Fruit fly (Drosophila melanogaster) whole organism, embryonic: ENCODE measurements around the gene CG4465.

Source experiments
- CG10366 ChIP-seq: fragments of 200-800 bp; sonication (Bioruptor generic); IDR thresholded peaks from 2 replicates; pipeline ENCODE4 v1.3.6; 2022; ENCODE audit warnings: missing biosample characterization, missing genetic modification characterization
- CG12219 ChIP-seq: fragments of 200-800 bp; sonication (Bioruptor generic); optimal IDR thresholded peaks from 3 replicates; lab custom pipeline; 2018; ENCODE audit warnings: missing biosample characterization, mild to moderate bottlenecking, missing genetic modification characterization
- CG12299 ChIP-seq: fragments of 200-800 bp; sonication (Bioruptor generic); optimal IDR thresholded peaks from 2 replicates; lab custom pipeline; 2018; ENCODE audit warnings: missing biosample characterization, mild to moderate bottlenecking, missing genetic modification characterization
- CG13296 ChIP-seq: fragments of 200-800 bp; sonication (Bioruptor generic); optimal IDR thresholded peaks from 3 replicates; lab custom pipeline; 2018; ENCODE audit warnings: missing biosample characterization, mild to moderate bottlenecking, missing genetic modification characterization
- CG14050 ChIP-seq: fragments of 200-800 bp; sonication (Bioruptor generic); IDR thresholded peaks from 3 replicates; pipeline ENCODE4 v1.3.6; 2022; ENCODE audit warnings: missing biosample characterization, missing genetic modification characterization
- CG15696 ChIP-seq: fragments of 200-800 bp; sonication (Bioruptor generic); optimal IDR thresholded peaks from 2 replicates; lab custom pipeline; 2019; ENCODE audit warnings: missing biosample characterization, mild to moderate bottlenecking, missing genetic modification characterization, moderate library complexity
- CG16815 ChIP-seq: fragments of 200-800 bp; sonication (Bioruptor generic); optimal IDR thresholded peaks from 3 replicates; lab custom pipeline; 2017; ENCODE audit warnings: missing biosample characterization, mild to moderate bottlenecking, missing genetic modification characterization
- CG17186 ChIP-seq: fragments of 200-800 bp; sonication (Bioruptor generic); optimal IDR thresholded peaks from 3 replicates; lab custom pipeline; 2017; ENCODE audit warnings: missing biosample characterization, missing genetic modification reagents, missing genetic modification characterization
- CG2116 ChIP-seq: fragments of 200-800 bp; sonication (Bioruptor generic); optimal IDR thresholded peaks from 3 replicates; lab custom pipeline; 2018; ENCODE audit warnings: missing biosample characterization, mild to moderate bottlenecking, missing genetic modification characterization
- CG2712 ChIP-seq: fragments of 200-800 bp; optimal IDR thresholded peaks from 3 replicates; lab custom pipeline; 2019; ENCODE audit warnings: missing biosample characterization, mild to moderate bottlenecking, missing genetic modification characterization, moderate library complexity
- CG32772 ChIP-seq: fragments of 200-800 bp; sonication (Bioruptor generic); IDR thresholded peaks from 2 replicates; pipeline ENCODE4 v1.3.6; 2022; ENCODE audit warnings: missing biosample characterization, missing genetic modification characterization
- CG4328 ChIP-seq: fragments of 200-800 bp; sonication (Bioruptor generic); optimal IDR thresholded peaks from 3 replicates; lab custom pipeline; 2017; ENCODE audit warnings: missing biosample characterization, missing genetic modification reagents, missing genetic modification characterization
- CG4404 ChIP-seq: fragments of 200-800 bp; sonication (Bioruptor generic); IDR thresholded peaks from 2 replicates; pipeline ENCODE4 v1.3.6; 2022; ENCODE audit warnings: missing biosample characterization, missing genetic modification characterization
- CG4854 ChIP-seq: fragments of 200-800 bp; sonication (Bioruptor generic); optimal IDR thresholded peaks from 2 replicates; lab custom pipeline; 2016; ENCODE audit warnings: missing biosample characterization, missing genetic modification characterization, inconsistent platforms
- CG6272 ChIP-seq: fragments of 200-800 bp; sonication (Bioruptor generic); IDR thresholded peaks from 2 replicates; pipeline ENCODE4 v1.3.6; 2022; ENCODE audit warnings: missing biosample characterization, missing genetic modification characterization
- CG7928 ChIP-seq: fragments of 200-800 bp; sonication (Bioruptor generic); optimal IDR thresholded peaks from 2 replicates; lab custom pipeline; 2017; ENCODE audit warnings: missing biosample characterization, mild to moderate bottlenecking, missing genetic modification characterization
- CG8281 ChIP-seq: fragments of 200-800 bp; sonication (Bioruptor generic); optimal IDR thresholded peaks from 2 replicates; lab custom pipeline; 2018; ENCODE audit warnings: missing biosample characterization, mild to moderate bottlenecking, missing genetic modification characterization, moderate library complexity
- CG8924 ChIP-seq: fragments of 200-800 bp; optimal IDR thresholded peaks from 3 replicates; lab custom pipeline; 2019; ENCODE audit warnings: missing biosample characterization, mild to moderate bottlenecking, missing genetic modification characterization, moderate library complexity
- CkIIα-i1 ChIP-seq: fragments of 200-800 bp; sonication (Bioruptor generic); IDR thresholded peaks from 2 replicates; pipeline ENCODE4 v1.3.6; 2022; ENCODE audit warnings: missing biosample characterization, missing genetic modification characterization
- CoRest ChIP-seq: fragments of 200-800 bp; sonication (Bioruptor generic); optimal IDR thresholded peaks from 3 replicates; lab custom pipeline; 2018; ENCODE audit warnings: missing biosample characterization, mild to moderate bottlenecking, missing genetic modification characterization, moderate library complexity
- Deaf1 ChIP-seq: fragments of 200-800 bp; optimal IDR thresholded peaks from 3 replicates; lab custom pipeline; 2019; ENCODE audit warnings: missing biosample characterization, mild to moderate bottlenecking, missing genetic modification characterization, moderate library complexity
- Doc2 ChIP-seq: fragments of 200-800 bp; sonication (Bioruptor generic); IDR thresholded peaks from 2 replicates; pipeline ENCODE4 v1.3.6; 2022; ENCODE audit warnings: missing biosample characterization, missing genetic modification characterization
- E2f1 ChIP-seq: fragments of 200-800 bp; sonication (Bioruptor generic); IDR thresholded peaks from 2 replicates; pipeline ENCODE4 v1.3.6; 2022; ENCODE audit warnings: missing biosample characterization, missing genetic modification characterization
- ERR ChIP-seq: fragments of 200-800 bp; sonication (Bioruptor generic); optimal IDR thresholded peaks from 2 replicates; lab custom pipeline; 2016; ENCODE audit warnings: missing biosample characterization, missing genetic modification characterization
- Fer1 ChIP-seq: fragments of 200-800 bp; sonication (Bioruptor generic); optimal IDR thresholded peaks from 2 replicates; lab custom pipeline; 2017; ENCODE audit warnings: missing biosample characterization, mild to moderate bottlenecking, missing genetic modification characterization
- H15 ChIP-seq: fragments of 200-800 bp; sonication (Bioruptor generic); IDR thresholded peaks from 3 replicates; pipeline ENCODE4 v1.3.6; 2022; ENCODE audit warnings: missing biosample characterization, missing genetic modification characterization
- Hand ChIP-seq: fragments of 200-800 bp; sonication (Bioruptor generic); optimal IDR thresholded peaks from 2 replicates; lab custom pipeline; 2017; ENCODE audit warnings: mild to moderate bottlenecking, missing biosample characterization, missing genetic modification reagents, missing genetic modification characterization
- Lim3 ChIP-seq: fragments of 200-800 bp; sonication (Bioruptor generic); IDR thresholded peaks from 2 replicates; pipeline ENCODE4 v1.3.6; 2022; ENCODE audit warnings: missing biosample characterization, missing genetic modification characterization
- Med ChIP-seq: fragments of 200-800 bp; sonication (Bioruptor generic); peaks from one replicate; lab custom pipeline; 2016; ENCODE audit warnings: missing biosample characterization, missing genetic modification characterization, mild to moderate bottlenecking, inconsistent platforms, moderate library complexity
- Mrtf ChIP-seq: fragments of 200-800 bp; sonication (Bioruptor generic); IDR thresholded peaks from 3 replicates; pipeline ENCODE4 v1.3.6; 2022; ENCODE audit warnings: missing biosample characterization, missing genetic modification characterization
- Sin3A ChIP-seq: fragments of >200 bp; optimal IDR thresholded peaks from 2 replicates; lab custom pipeline; 2018
- ac ChIP-seq: fragments of 200-800 bp; sonication (Bioruptor generic); optimal IDR thresholded peaks from 3 replicates; lab custom pipeline; 2017; ENCODE audit warnings: missing biosample characterization, mild to moderate bottlenecking, missing genetic modification characterization
- btn ChIP-seq: fragments of 200-800 bp; sonication (Bioruptor generic); optimal IDR thresholded peaks from 2 replicates; lab custom pipeline; 2016; ENCODE audit warnings: missing biosample characterization, missing genetic modification characterization
- ewg ChIP-seq: fragments of 200-800 bp; sonication (Bioruptor generic); optimal IDR thresholded peaks from 3 replicates; lab custom pipeline; 2017; ENCODE audit warnings: mild to moderate bottlenecking, missing biosample characterization, missing genetic modification reagents, missing genetic modification characterization
- eyg ChIP-seq: fragments of 200-800 bp; sonication (Bioruptor generic); optimal IDR thresholded peaks from 3 replicates; lab custom pipeline; 2016; ENCODE audit warnings: missing biosample characterization, missing genetic modification characterization
- hbn ChIP-seq: fragments of 200-800 bp; sonication (Bioruptor generic); IDR thresholded peaks from 2 replicates; pipeline ENCODE4 v1.3.6; 2022; ENCODE audit warnings: missing biosample characterization, missing genetic modification characterization; ENCODE audit not compliant: partially characterized antibody
- hth ChIP-seq: fragments of >200 bp; optimal IDR thresholded peaks from 2 replicates; lab custom pipeline; 2017; ENCODE audit warnings: inconsistent platforms
- insv ChIP-seq, 2 experiments: fragments of 200-800 bp; sonication (Bioruptor generic); optimal IDR thresholded peaks; 3 replicates each; lab custom pipeline; 2016 to 2018; ENCODE audit warnings: missing biosample characterization in 2 of 2, missing genetic modification characterization in 2 of 2
- kah ChIP-seq: fragments of 200-800 bp; sonication (Bioruptor generic); optimal IDR thresholded peaks from 2 replicates; lab custom pipeline; 2018; ENCODE audit warnings: missing biosample characterization, mild to moderate bottlenecking, missing genetic modification characterization
- lmd ChIP-seq: fragments of 200-800 bp; sonication (Bioruptor generic); IDR thresholded peaks from 2 replicates; pipeline ENCODE4 v1.3.6; 2022; ENCODE audit warnings: missing biosample characterization, missing genetic modification characterization
- lov ChIP-seq, 2 experiments: fragments of 200-800 bp in 1 of 2; fragments of >200 bp in 1 of 2; sonication (Bioruptor generic) in 1 of 2; IDR thresholded peaks in 1 of 2; optimal IDR thresholded peaks in 1 of 2; 2 replicates in 1 of 2; 3 replicates in 1 of 2; pipeline versions ENCODE4 v1.3.6 to Lab custom; 2017 to 2022; ENCODE audit warnings: missing biosample characterization in 1 of 2, missing genetic modification characterization in 1 of 2
- mld ChIP-seq: fragments of 200-800 bp; sonication (Bioruptor generic); IDR thresholded peaks from 3 replicates; pipeline ENCODE4 v1.3.6; 2022; ENCODE audit warnings: missing biosample characterization, missing genetic modification characterization; ENCODE audit not compliant: partially characterized antibody
- nmo ChIP-seq: fragments of 200-800 bp; sonication (Bioruptor generic); optimal IDR thresholded peaks from 2 replicates; lab custom pipeline; 2018; ENCODE audit warnings: missing biosample characterization, mild to moderate bottlenecking, missing genetic modification characterization, moderate library complexity
- sens-2 ChIP-seq: fragments of 200-800 bp; sonication (Bioruptor generic); IDR thresholded peaks from 2 replicates; pipeline ENCODE4 v1.3.6; 2022; ENCODE audit warnings: missing biosample characterization, missing genetic modification characterization
- seq ChIP-seq: fragments of 200-800 bp; sonication (Bioruptor generic); IDR thresholded peaks from 2 replicates; pipeline ENCODE4 v1.3.6; 2022; ENCODE audit warnings: missing biosample characterization, missing genetic modification characterization
- stc ChIP-seq: fragments of 200-800 bp; sonication (Bioruptor generic); IDR thresholded peaks from 2 replicates; pipeline ENCODE4 v1.3.6; 2022; ENCODE audit warnings: missing biosample characterization, missing genetic modification characterization
- tin ChIP-seq: fragments of 200-800 bp; sonication (Bioruptor generic); optimal IDR thresholded peaks from 3 replicates; lab custom pipeline; 2016; ENCODE audit warnings: missing biosample characterization, missing genetic modification characterization
- ttk ChIP-seq: fragments of 200-800 bp; sonication (Bioruptor generic); IDR thresholded peaks from 2 replicates; pipeline ENCODE4 v2.1.2; 2022; ENCODE audit warnings: missing biosample characterization, missing genetic modification characterization
- usp ChIP-seq: fragments of >200 bp; optimal IDR thresholded peaks from 2 replicates; lab custom pipeline; 2017; ENCODE audit warnings: missing biosample characterization, missing genetic modification characterization
- zf30C ChIP-seq: fragments of 200-800 bp; sonication (Bioruptor generic); optimal IDR thresholded peaks from 3 replicates; lab custom pipeline; 2018; ENCODE audit warnings: missing biosample characterization, mild to moderate bottlenecking, missing genetic modification characterization

CG4465 gene

dm6 chr3R:19902926-19903739, 14.5 kb downstream of the CG4465 start, which contains the start of gene ClpX (continued):
- TF ChIP-seq CG32772 (GFP tag; lab: Robert Waterston, UW) (no peak), Fer1 (GFP tag; lab: Kevin White, UChicago) (peak; percentile 27), H15 (GFP tag; lab: Robert Waterston, UW) (no peak), Hand (GFP tag; lab: Kevin White, UChicago) (no peak), Med (GFP tag; lab: Kevin White, UChicago) (peak; percentile 81), ac (GFP tag; lab: Kevin White, UChicago) (no peak), tin (GFP tag; lab: Kevin White, UChicago) (no peak), CG13296 (GFP tag; lab: Kevin White, UChicago) (peak; percentile 20), lov (optimal IDR thresholded peaks at IDR 0.05; lab: Kevin White, UChicago) (no peak), lov (GFP tag; IDR thresholded peaks at IDR 0.05; lab: Robert Waterston, UW) (no peak), CG7928 (GFP tag; lab: Kevin White, UChicago) (no peak), zf30C (GFP tag; lab: Kevin White, UChicago) (no peak), CG2712 (tag; lab: Kevin White, UChicago) (peak; percentile 5), CG17186 (GFP tag; lab: Kevin White, UChicago) (peak; percentile 81), eyg (GFP tag; lab: Kevin White, UChicago) (no peak), CG12219 (GFP tag; lab: Kevin White, UChicago) (no peak), Lim3 (GFP tag; lab: Robert Waterston, UW) (no peak), CG6272 (no peak), CG8281 (tag; lab: Kevin White, UChicago) (no peak), CG2116 (GFP tag; lab: Kevin White, UChicago) (peak; percentile 63), mld (peak; percentile 73; the same call in 2 of the 3 replicates), seq (GFP tag; lab: Robert Waterston, UW) (no peak), CG16815 (no peak), CoRest (tag; lab: Kevin White, UChicago) (peak; percentile 16), ttk (GFP tag; lab: Robert Waterston, UW) (no peak), CG14050 (no peak), E2f1 (no peak), CG10366 (no peak), btn (GFP tag; lab: Kevin White, UChicago) (no peak), Deaf1 (tag; lab: Kevin White, UChicago) (no peak), hbn (GFP tag; lab: Robert Waterston, UW) (peak; percentile 70), Mrtf (GFP tag; lab: Robert Waterston, UW) (no peak), CG4854 (GFP tag; lab: Kevin White, UChicago) (no peak), Doc2 (no peak), CkIIα-i1 (GFP tag; lab: Robert Waterston, UW) (no peak), usp (GFP tag; lab: Kevin White, UChicago) (no peak), CG12299 (no peak), stc (GFP tag; lab: Robert Waterston, UW) (no peak), ERR (GFP tag; lab: Kevin White, UChicago) (no peak), sens-2 (GFP tag; lab: Robert Waterston, UW) (0 out of 2 replicates have a peak, but pooled peaks have one; percentile 10), lmd (GFP tag; lab: Robert Waterston, UW) (no peak), CG15696 (tag; lab: Kevin White, UChicago) (no peak), kah (GFP tag; lab: Kevin White, UChicago) (no peak), insv (GFP tag; optimal IDR thresholded peaks at IDR 0.05; lab: Kevin White, UChicago) (no peak), CG8924 (tag; lab: Kevin White, UChicago) (no peak), Sin3A (lab: Kevin White, UChicago) (peak; percentile 35), CG4404 (GFP tag; lab: Robert Waterston, UW) (no peak), nmo (GFP tag; lab: Kevin White, UChicago) (peak; percentile 26), CG4328 (no peak), hth (lab: Kevin White, UChicago) (no peak), ewg (GFP tag; lab: Kevin White, UChicago) (no peak)
